Worm (Caenorhabditis elegans) whole organism, L4/young adult: ENCODE measurements around the gene nhr-205.

Experiments used
- W03F9.2 ChIP-seq: fragments of 150-350 bp; optimal IDR thresholded peaks from 2 replicates; lab custom pipeline; 2014; ENCODE audit warnings: missing biosample characterization, missing genetic modification characterization
- dao-5 ChIP-seq: sonication (generic microtip); optimal IDR thresholded peaks from 2 replicates; lab custom pipeline; 2016; ENCODE audit warnings: missing genotype, missing genetic modification characterization, moderate library complexity, missing compliant biosample characterization
- him-1 ChIP-seq: sonication (generic microtip); optimal IDR thresholded peaks from 2 replicates; lab custom pipeline; 2016; ENCODE audit warnings: missing genotype, missing genetic modification reagents, missing genetic modification characterization, missing compliant biosample characterization

- TF ChIP-seq him-1 (tag; lab: Kevin White, UChicago): no peak
- TF ChIP-seq W03F9.2 (tag; lab: Kevin White, UChicago): no peak
- no peak for TF ChIP-seq dao-5
Observed at ce11 chrV:10103811-10104210, 22.2 kb upstream of the nhr-205 start.
